Worm (Caenorhabditis elegans) whole organism, midembryonic: Measurements from ENCODE around the gene str-256.

ENCODE experiments used
- T22C8.4 ChIP-seq: fragments of 200-800 bp; sonication (Bioruptor generic); IDR thresholded peaks from 2 replicates; pipeline ENCODE4 v1.3.6; 2022; ENCODE audit warnings: missing genetic modification characterization, missing compliant biosample characterization
- cog-1 ChIP-seq: sonication (generic microtip); optimal IDR thresholded peaks from 2 replicates; lab custom pipeline; 2016; ENCODE audit warnings: missing genetic modification characterization, missing compliant biosample characterization
- flt-1 ChIP-seq: fragments of 200-800 bp; sonication (Bioruptor generic); IDR thresholded peaks from 2 replicates; pipeline ENCODE4 v1.3.6; 2022; ENCODE audit warnings: missing genetic modification characterization, missing compliant biosample characterization
- klf-2 ChIP-seq: fragments of 200-800 bp; sonication (Bioruptor generic); conservative IDR thresholded peaks from 2 replicates; pipeline ENCODE4 v1.3.6; 2022; ENCODE audit warnings: missing genetic modification reagents, missing genetic modification characterization, missing compliant biosample characterization
- med-1 ChIP-seq: sonication (generic microtip); optimal IDR thresholded peaks from 2 replicates; lab custom pipeline; 2017; ENCODE audit warnings: missing genetic modification characterization, mild to moderate bottlenecking, missing compliant biosample characterization, antibody characterized with exemption, missing genetic modification reagents; ENCODE audit not compliant: insufficient read depth
- ref-1 ChIP-seq: fragments of 200-800 bp; sonication (Bioruptor generic); conservative IDR thresholded peaks from 2 replicates; pipeline ENCODE4 v1.3.6; 2022; ENCODE audit warnings: missing genetic modification reagents, missing genetic modification characterization, missing compliant biosample characterization
- tab-1 ChIP-seq: fragments of 200-800 bp; sonication (Bioruptor generic); IDR thresholded peaks from 2 replicates; pipeline ENCODE4 v1.3.6; 2022; ENCODE audit warnings: missing genetic modification characterization, missing compliant biosample characterization
- ztf-23 ChIP-seq: fragments of 200-800 bp; sonication (Bioruptor generic); IDR thresholded peaks from 2 replicates; pipeline ENCODE4 v1.3.6; 2022; ENCODE audit warnings: missing genetic modification reagents, missing genetic modification characterization, missing compliant biosample characterization
- ztf-29 ChIP-seq: fragments of 200-800 bp; sonication (Bioruptor generic); IDR thresholded peaks from 2 replicates; pipeline ENCODE4 v1.3.6; 2022; ENCODE audit warnings: missing genetic modification reagents, missing genetic modification characterization, missing compliant biosample characterization

str-256 gene

DNA sequence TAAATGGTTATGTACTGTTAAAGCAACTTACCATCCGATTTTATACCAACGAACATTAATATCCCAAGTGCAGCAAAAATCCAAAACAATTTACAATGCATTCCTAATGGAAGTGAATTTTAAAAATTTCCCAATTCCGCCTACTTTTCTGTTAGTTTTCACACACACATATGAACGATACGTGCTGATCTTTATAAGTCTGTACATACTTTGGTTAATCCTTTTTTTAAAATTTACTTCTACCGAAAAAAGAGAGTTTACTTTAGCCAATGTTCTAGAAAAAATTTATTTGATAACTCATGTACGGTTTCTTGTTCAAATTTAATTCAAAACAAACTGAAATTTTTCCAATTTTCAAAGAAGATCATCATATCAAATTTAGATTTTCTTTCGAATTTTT lies 23.9 kb upstream of the str-256 start, which contains the start of gene R11G11.16:
TSS of gene R11G11.16 (minus strand) at position 101 of the 400 bp plus-strand sequence.
- TF ChIP-seq tab-1 (GFP tag; lab: Robert Waterston, UW) (no peak), ref-1 (GFP tag; lab: Robert Waterston, UW) (no peak), ztf-23 (no peak), klf-2 (no peak), med-1 (GFP tag; lab: Kevin White, UChicago) (no peak), cog-1 (tag; lab: Kevin White, UChicago) (no peak), flt-1 (GFP tag; lab: Robert Waterston, UW) (no peak), T22C8.4 (GFP tag; lab: Robert Waterston, UW) (no peak)

DNA sequence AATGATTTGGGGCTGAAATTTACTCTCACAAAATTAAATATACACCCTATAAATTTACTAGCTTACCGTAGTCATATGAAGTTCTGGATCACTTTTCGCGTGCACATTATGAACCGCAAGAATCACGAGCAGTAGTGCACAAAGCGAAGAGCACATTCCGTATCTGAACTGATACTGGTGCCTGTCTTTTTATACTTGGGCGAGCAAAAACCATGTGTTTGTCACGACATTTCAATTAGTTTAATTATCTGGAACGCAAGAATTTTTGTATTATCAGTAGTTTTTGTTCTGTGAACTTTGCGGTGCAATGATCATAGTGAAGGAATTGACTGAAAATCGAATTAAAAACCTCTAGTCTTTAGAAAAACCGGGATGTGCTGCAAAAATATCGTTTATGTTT lies 22.9 kb upstream of the str-256 start, which contains the start of gene lipl-3:
TSS of gene lipl-3 (minus strand) at position 161 of the 400 bp plus-strand sequence.
- no peak for TF ChIP-seq ztf-29 (GFP tag; lab: Robert Waterston, UW)
- TF ChIP-seq med-1 (GFP tag; lab: Kevin White, UChicago): no peak
- TF ChIP-seq flt-1 (GFP tag; lab: Robert Waterston, UW): no peak

DNA sequence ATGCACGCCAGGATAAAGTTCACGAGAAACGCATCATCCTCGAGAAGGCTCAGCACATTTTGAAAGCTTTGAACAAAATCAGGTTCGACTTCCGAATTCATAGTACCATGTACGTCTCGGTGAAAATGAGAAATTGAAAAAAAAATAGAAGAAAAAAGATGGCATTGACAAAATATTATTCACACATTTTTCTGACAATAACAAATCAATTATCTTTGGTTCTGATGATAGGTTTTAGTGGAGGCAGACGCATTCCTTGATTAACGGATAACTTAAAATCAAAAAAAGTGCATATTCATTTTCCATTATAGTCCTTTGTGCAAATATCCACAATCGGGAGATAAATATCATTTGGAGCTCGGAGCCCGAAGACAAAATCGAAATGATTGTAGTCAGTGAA lies 20.4 kb upstream of the str-256 start, which contains the start of gene srw-107:
TSS of gene srw-107 (minus strand) at position 101 of the 400 bp plus-strand sequence.
- TF ChIP-seq ztf-23: no peak
- no peak for TF ChIP-seq ztf-29 (GFP tag; lab: Robert Waterston, UW)
- TF ChIP-seq tab-1 (GFP tag; lab: Robert Waterston, UW): no peak

DNA sequence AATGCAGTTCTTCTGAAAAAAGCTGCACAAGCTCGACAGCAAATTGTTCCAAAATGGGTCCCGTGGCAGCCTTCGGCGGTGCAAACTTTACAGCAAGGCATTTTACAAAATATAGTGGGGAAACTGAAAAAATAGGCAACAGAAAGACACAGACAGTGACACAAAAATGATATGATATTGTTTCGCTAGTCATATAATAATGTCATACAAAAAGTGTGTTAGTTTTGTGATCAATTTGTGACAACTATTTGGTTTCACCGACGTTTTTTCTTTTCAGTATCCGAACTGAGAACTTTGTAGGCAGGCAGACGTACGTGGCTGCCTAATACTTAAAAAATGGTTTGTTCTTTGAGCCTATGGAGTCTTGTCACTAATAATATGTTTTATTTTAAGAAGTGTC lies 18.3 kb upstream of the str-256 start, which contains the start of gene nhr-210:
TSS of gene nhr-210 (minus strand) at position 101 of the 400 bp plus-strand sequence.
- TF ChIP-seq tab-1 (GFP tag; lab: Robert Waterston, UW) (no peak), T22C8.4 (GFP tag; lab: Robert Waterston, UW) (no peak), flt-1 (GFP tag; lab: Robert Waterston, UW) (no peak), klf-2 (no peak), med-1 (GFP tag; lab: Kevin White, UChicago) (no peak), ztf-23 (no peak), ref-1 (GFP tag; lab: Robert Waterston, UW) (no peak), cog-1 (tag; lab: Kevin White, UChicago) (no peak), ztf-29 (GFP tag; lab: Robert Waterston, UW) (no peak)

DNA sequence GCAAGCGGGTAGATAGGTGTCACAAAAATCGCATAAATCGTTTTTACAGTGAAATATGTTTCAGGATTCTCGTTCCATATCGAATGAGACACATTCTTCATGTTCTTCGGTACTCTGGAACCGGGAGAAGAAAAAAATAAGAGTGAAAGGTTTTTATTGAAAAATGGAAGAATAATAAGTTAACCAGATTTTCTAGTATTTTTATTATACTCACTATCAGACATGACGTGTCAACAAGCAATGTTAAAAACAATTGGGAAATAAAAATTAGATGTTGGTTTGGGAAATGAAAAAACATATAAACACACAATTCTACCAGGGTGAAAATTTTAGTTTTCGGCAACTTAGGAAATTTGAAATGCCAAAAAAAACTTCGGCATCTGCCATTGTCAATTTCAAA lies 11.3 kb upstream of the str-256 start, which contains the start of gene srh-37:
TSS of gene srh-37 (minus strand) at position 101 of the 400 bp plus-strand sequence.
- no peak for TF ChIP-seq tab-1 (GFP tag; lab: Robert Waterston, UW)
- TF ChIP-seq ztf-29 (GFP tag; lab: Robert Waterston, UW): no peak
- TF ChIP-seq med-1 (GFP tag; lab: Kevin White, UChicago): no peak
- TF ChIP-seq ztf-23: no peak
- no peak for TF ChIP-seq T22C8.4 (GFP tag; lab: Robert Waterston, UW)

DNA sequence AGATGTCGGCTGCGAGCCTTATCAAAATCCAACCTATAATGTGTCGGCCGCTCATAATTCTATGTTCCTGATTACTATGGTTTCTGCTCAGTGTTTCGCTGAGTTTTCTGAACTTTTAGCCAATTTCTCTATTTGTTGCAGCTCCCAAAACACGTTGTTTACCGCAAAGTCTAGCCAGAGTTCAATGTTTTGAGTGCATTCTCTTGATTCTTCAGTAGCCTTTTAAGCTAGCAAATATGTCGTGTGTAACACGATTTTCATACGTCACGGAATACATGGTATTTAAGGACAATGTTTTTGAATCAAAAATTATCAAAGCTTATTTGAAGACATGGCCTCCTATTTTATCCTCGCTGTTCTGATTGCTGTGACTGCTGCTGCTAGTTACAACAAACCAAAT lies 4.1 kb upstream of the str-256 start, which contains the start of gene srlf-19:
TSS of gene srlf-19 (plus strand) at position 301 of the 400 bp plus-strand sequence.
- TF ChIP-seq ref-1 (GFP tag; lab: Robert Waterston, UW) (no peak), cog-1 (tag; lab: Kevin White, UChicago) (no peak), flt-1 (GFP tag; lab: Robert Waterston, UW) (no peak), med-1 (GFP tag; lab: Kevin White, UChicago) (no peak), ztf-29 (GFP tag; lab: Robert Waterston, UW) (no peak), ztf-23 (no peak), tab-1 (GFP tag; lab: Robert Waterston, UW) (no peak), klf-2 (no peak), T22C8.4 (GFP tag; lab: Robert Waterston, UW) (no peak)

DNA sequence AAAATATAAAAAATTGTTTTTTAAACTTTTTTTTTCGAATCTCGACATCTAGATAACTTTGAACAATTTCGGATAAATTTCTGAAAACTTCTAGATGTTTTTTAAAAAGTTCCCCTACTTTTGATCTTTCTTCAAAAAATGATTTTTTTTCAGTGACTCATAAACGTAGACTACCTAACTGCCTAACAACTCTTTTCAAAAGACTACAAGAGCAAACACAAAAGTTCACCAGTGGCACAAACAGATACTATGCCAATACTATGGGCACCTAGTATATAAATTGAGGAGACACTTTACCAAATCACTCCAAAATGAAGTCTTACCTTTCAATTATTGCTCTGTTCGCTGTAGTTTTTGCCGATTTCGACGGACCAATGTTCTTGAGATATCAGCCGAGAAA lies 2.6 kb upstream of the str-256 start, which contains the start of gene srlf-35:
TSS of gene srlf-35 (plus strand) at position 301 of the 400 bp plus-strand sequence.
- TF ChIP-seq ztf-29 (GFP tag; lab: Robert Waterston, UW): no peak
- no peak for TF ChIP-seq klf-2

DNA sequence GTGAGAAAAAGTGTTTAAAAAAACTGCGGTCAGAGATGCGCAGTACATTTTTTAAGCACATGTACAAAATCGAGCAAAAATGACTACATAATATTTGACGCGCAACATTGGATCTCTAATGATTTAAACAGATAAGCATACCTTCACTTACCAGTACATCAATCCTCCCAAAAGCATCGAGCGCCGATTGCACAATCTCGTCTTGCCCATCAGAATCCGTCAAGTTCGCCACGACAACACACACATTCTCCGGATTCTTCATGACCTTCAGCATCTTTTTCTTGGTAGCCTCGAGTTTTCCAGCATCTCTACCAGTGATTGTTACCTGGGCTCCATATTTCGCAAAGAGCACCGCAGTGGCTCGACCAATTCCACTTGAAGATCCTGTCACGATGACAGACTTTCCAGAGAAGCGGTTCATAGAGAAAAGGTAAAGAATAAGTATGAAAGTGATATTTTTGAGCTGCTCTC lies 1.7 kb upstream of the str-256 start, which contains the start of gene T01G6.10:
TSS of gene T01G6.10 (minus strand) at position 421 of the 471 bp plus-strand sequence.
- TF ChIP-seq flt-1 (GFP tag; lab: Robert Waterston, UW) (no peak), ztf-23 (no peak), tab-1 (GFP tag; lab: Robert Waterston, UW) (no peak), med-1 (GFP tag; lab: Kevin White, UChicago) (no peak), klf-2 (no peak), T22C8.4 (GFP tag; lab: Robert Waterston, UW) (no peak), ref-1 (GFP tag; lab: Robert Waterston, UW) (no peak), ztf-29 (GFP tag; lab: Robert Waterston, UW) (no peak), cog-1 (tag; lab: Kevin White, UChicago) (no peak)

DNA sequence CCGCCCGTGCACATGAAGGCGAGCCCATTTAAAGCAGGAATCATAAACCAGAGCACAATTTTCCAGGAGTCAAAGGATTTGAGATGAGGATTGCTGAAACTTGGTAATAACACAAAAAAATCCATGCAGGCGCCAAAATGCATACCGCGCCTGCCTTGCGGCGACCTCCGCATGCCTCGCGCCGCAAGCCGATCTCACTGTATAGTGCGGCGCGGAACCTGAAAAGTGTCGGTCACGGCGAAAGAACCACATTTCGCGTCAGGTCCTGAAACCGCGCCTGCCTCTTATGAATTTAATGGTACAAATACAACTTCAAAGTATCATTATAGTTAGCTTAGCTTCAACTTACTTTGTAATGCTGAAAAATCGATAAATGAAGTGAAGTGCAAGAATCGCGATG lies 595 bp downstream of the str-256 start:
- TF ChIP-seq flt-1 (GFP tag; lab: Robert Waterston, UW) (no peak), ref-1 (GFP tag; lab: Robert Waterston, UW) (no peak), med-1 (GFP tag; lab: Kevin White, UChicago) (no peak)

DNA sequence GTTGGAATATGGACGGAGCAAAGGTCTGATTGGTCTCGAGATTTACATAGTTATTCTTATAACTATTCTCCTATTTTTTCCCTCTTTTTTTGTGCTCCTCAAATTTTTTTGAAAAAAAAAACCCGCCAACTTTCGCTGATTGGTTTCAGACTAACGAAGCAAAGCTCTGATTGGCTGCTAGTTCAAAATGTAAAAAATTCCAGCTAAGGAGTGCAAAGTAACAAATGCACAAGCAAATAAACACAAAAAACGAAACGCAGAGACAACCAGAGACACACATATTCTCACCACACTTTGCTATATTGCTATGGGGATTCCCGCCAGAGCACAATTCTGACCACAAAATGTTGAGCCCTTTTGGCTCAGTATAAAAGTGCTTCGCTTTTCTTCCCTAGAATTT lies 3.7 kb downstream of the str-256 start, which contains the start of gene T01G6.1:
TSS of gene T01G6.1 (plus strand) at position 301 of the 400 bp plus-strand sequence.
- TF ChIP-seq tab-1 (GFP tag; lab: Robert Waterston, UW) (no peak), ztf-23 (no peak), med-1 (GFP tag; lab: Kevin White, UChicago) (no peak), ztf-29 (GFP tag; lab: Robert Waterston, UW) (no peak)
